Fruit fly (Drosophila melanogaster) whole organism, prepupa: Measurements from ENCODE around the gene Fit2.

ENCODE experiments used
- CG11762 ChIP-seq: fragments of 200-800 bp; sonication (Bioruptor generic); optimal IDR thresholded peaks from 3 replicates; lab custom pipeline; 2016; ENCODE audit warnings: missing biosample characterization, missing genetic modification characterization; ENCODE audit not compliant: insufficient read depth
- CG16779 ChIP-seq: fragments of 200-800 bp; sonication (Bioruptor generic); optimal IDR thresholded peaks from 3 replicates; lab custom pipeline; 2017; ENCODE audit warnings: missing biosample characterization, mild to moderate bottlenecking, missing genetic modification characterization
- CG31627 ChIP-seq: fragments of 200-800 bp; sonication (Bioruptor generic); optimal IDR thresholded peaks from 3 replicates; lab custom pipeline; 2016; ENCODE audit warnings: missing biosample characterization, missing genetic modification characterization
- CG32006 ChIP-seq: fragments of 200-800 bp; sonication (Bioruptor generic); optimal IDR thresholded peaks from 3 replicates; lab custom pipeline; 2017; ENCODE audit warnings: missing biosample characterization, mild to moderate bottlenecking, missing genetic modification characterization
- CG34406 ChIP-seq: fragments of 200-800 bp; sonication (Bioruptor generic); optimal IDR thresholded peaks from 3 replicates; lab custom pipeline; 2016; ENCODE audit warnings: missing biosample characterization, missing genetic modification characterization
- CG6163 ChIP-seq: fragments of 200-800 bp; sonication (Bioruptor generic); IDR thresholded peaks from 3 replicates; pipeline ENCODE4 v1.3.6; 2022; ENCODE audit warnings: missing biosample characterization, missing genetic modification characterization
- CG8319 ChIP-seq: fragments of 200-800 bp; sonication (Bioruptor generic); optimal IDR thresholded peaks from 3 replicates; lab custom pipeline; 2016; ENCODE audit warnings: missing biosample characterization, missing genetic modification characterization
- Eip78C ChIP-seq: fragments of 200-800 bp; sonication (Bioruptor generic); peaks from one replicate; lab custom pipeline; 2016; ENCODE audit warnings: missing biosample characterization, missing genetic modification characterization
- Hr39 ChIP-seq: fragments of 200-800 bp; sonication (Bioruptor generic); optimal IDR thresholded peaks from 2 replicates; lab custom pipeline; 2016; ENCODE audit warnings: missing biosample characterization, missing genetic modification characterization
- Sox102F ChIP-seq: fragments of 200-800 bp; sonication (Bioruptor generic); optimal IDR thresholded peaks from 2 replicates; lab custom pipeline; 2016; ENCODE audit warnings: missing biosample characterization, mild to moderate bottlenecking, missing genetic modification characterization
- fd59A ChIP-seq: fragments of 200-800 bp; sonication (Bioruptor generic); optimal IDR thresholded peaks from 2 replicates; lab custom pipeline; 2017; ENCODE audit warnings: missing biosample characterization, mild to moderate bottlenecking, missing genetic modification characterization, missing genetic modification reagents
- vri ChIP-seq: fragments of 200-800 bp; sonication (Bioruptor generic); optimal IDR thresholded peaks from 3 replicates; lab custom pipeline; 2016; ENCODE audit warnings: missing biosample characterization, mild to moderate bottlenecking, missing genetic modification characterization

- no peak for TF ChIP-seq fd59A
- TF ChIP-seq CG34406 = no peak
- no peak for TF ChIP-seq CG11762 (GFP tag; lab: Kevin White, UChicago)
- no peak for TF ChIP-seq Hr39 (GFP tag; lab: Kevin White, UChicago)
- no peak for TF ChIP-seq vri (GFP tag; lab: Kevin White, UChicago)
- TF ChIP-seq CG6163 (GFP tag; lab: Robert Waterston, UW) = no peak
- no peak for TF ChIP-seq Sox102F (GFP tag; lab: Kevin White, UChicago)
- no peak for TF ChIP-seq CG16779 (tag; lab: Kevin White, UChicago)
- TF ChIP-seq CG32006 = no peak
- no peak for TF ChIP-seq CG8319
- no peak for TF ChIP-seq CG31627 (GFP tag; lab: Kevin White, UChicago)
- TF ChIP-seq Eip78C = no peak
Measured at dm6 chr3L:17027310-17027709, 3.2 kb downstream of the Fit2 start, which contains the start of gene CG7730.
